Worm (Caenorhabditis elegans): ENCODE data around the gene C05C12.5.

- TF ChIP-seq nhr-2 (tag; optimal IDR thresholded peaks at IDR 0.05) (no peak), ces-1 (GFP tag; optimal IDR thresholded peaks at IDR 0.05) (no peak), snpc-4 (tag; optimal IDR thresholded peaks at IDR 0.05) (no peak), sptf-1 (tag; optimal IDR thresholded peaks at IDR 0.05) (no peak), unc-62 (GFP tag; optimal IDR thresholded peaks at IDR 0.05) (no peak)
Measured at ce11 chrIV:11261535-11261934, 550 bp upstream of the C05C12.5 start, which contains the start of gene F54D1.1.
